Worm (Caenorhabditis elegans): ENCODE results near the gene rap-2.

rap-2 gene

DNA sequence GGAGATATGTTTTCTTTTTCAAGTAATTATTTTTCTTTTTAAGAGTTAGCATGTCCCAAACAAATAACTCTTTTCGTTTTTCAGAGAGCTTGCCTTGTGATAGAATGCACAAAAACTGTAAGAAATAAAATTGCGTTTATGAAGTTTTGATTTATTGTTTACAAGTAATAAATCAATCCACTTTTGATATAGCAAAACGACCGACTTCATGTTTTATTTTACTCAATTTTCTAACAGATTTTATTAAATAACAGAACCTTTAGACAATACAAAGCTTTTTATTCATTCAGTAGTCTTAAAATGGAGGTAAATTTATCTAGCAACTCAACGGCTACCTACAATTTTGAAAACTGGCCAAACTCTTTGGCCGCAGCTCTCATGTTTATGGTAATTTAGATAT, 30.9 kb upstream of the rap-2 start, which contains the start of gene srx-78:
TSS of gene srx-78 (plus strand) at position 301 of the 400 bp plus-strand sequence.
- TF ChIP-seq ceh-6 (GFP tag; optimal IDR thresholded peaks at IDR 0.05) (no peak), Y22D7AL.16 (tag; optimal IDR thresholded peaks at IDR 0.05) (no peak), nfya-1 (tag; optimal IDR thresholded peaks at IDR 0.05) (no peak), ahr-1 (tag; optimal IDR thresholded peaks at IDR 0.05) (no peak), ceh-31 (tag; optimal IDR thresholded peaks at IDR 0.05) (no peak), elt-4 (tag; optimal IDR thresholded peaks at IDR 0.05) (no peak), pros-1 (tag; optimal IDR thresholded peaks at IDR 0.05) (no peak), lin-11 (tag; optimal IDR thresholded peaks at IDR 0.05) (no peak), hlh-13 (GFP tag; optimal IDR thresholded peaks at IDR 0.05) (no peak), C38D4.7 (GFP tag; optimal IDR thresholded peaks at IDR 0.05) (no peak), unc-42 (tag; optimal IDR thresholded peaks at IDR 0.05) (no peak), hlh-15 (tag; optimal IDR thresholded peaks at IDR 0.05) (no peak), ceh-34 (tag; optimal IDR thresholded peaks at IDR 0.05) (no peak)

DNA sequence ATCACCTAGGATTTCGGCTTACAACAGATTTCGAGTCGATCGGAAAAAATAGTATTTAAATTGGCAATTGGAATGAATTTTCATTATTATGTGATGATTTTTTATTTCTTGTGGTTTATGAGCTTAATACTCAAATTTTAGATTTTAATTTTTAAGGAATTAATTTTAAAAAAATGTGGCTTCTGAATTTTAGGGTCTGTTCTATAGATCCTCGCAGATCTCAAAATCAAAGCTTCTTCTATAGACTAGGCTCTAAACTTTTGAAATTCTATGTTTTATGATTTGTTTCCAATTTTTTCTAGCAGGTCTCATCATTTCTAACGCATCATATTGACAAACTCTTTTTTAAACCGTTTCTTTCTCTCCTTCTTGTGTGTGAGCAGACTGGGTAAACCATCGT, 28.8 kb upstream of the rap-2 start, which contains the start of gene txt-12:
TSS of gene txt-12 (plus strand) at position 301 of the 400 bp plus-strand sequence.
- TF ChIP-seq unc-86 (tag; optimal IDR thresholded peaks at IDR 0.05) (no peak), F13H6.1 (tag; optimal IDR thresholded peaks at IDR 0.05) (no peak), ama-1 (optimal IDR thresholded peaks at IDR 0.05) (no peak), ceh-45 (GFP tag; IDR thresholded peaks at IDR 0.05) (no peak), ceh-22 (tag; optimal IDR thresholded peaks at IDR 0.05) (no peak), unc-55 (GFP tag; optimal IDR thresholded peaks at IDR 0.05) (no peak), elt-4 (tag; optimal IDR thresholded peaks at IDR 0.05) (no peak), dmd-4 (tag; optimal IDR thresholded peaks at IDR 0.05; ENCODE audit: borderline replicate concordance) (no peak), nhr-11 (tag; optimal IDR thresholded peaks at IDR 0.05) (no peak), hlh-15 (tag; optimal IDR thresholded peaks at IDR 0.05) (no peak), npax-4 (tag; optimal IDR thresholded peaks at IDR 0.05) (no peak), pha-4 (tag; optimal IDR thresholded peaks at IDR 0.05) (no peak)

DNA sequence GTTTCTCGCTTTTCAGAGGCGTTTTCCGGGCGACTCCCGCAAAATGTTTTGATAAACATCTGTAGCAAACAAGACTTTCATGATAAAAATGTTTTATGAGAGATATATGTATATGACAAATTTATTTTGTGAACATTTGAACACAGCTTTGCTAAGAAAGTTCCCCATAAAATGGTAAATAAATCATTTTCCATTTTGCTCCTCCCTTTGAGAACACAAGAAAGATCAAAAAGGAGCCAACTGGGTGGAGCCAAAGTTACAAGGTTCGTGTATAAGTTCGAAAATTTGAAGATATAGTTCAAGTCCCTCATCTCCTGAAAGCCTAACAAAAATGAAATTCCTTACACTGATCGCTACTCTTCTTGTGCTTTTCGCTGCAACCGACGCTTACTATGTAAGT, 26.6 kb upstream of the rap-2 start, which contains the start of gene C01G10.17:
TSS of gene C01G10.17 (plus strand) at position 301 of the 400 bp plus-strand sequence.
- no peak for TF ChIP-seq sox-4 (tag; optimal IDR thresholded peaks at IDR 0.05)
- TF ChIP-seq ztf-16 (tag; optimal IDR thresholded peaks at IDR 0.05), result no peak
- TF ChIP-seq rnt-1 (tag; optimal IDR thresholded peaks at IDR 0.05), result no peak
- no peak for TF ChIP-seq hlh-6 (tag; optimal IDR thresholded peaks at IDR 0.05)

DNA sequence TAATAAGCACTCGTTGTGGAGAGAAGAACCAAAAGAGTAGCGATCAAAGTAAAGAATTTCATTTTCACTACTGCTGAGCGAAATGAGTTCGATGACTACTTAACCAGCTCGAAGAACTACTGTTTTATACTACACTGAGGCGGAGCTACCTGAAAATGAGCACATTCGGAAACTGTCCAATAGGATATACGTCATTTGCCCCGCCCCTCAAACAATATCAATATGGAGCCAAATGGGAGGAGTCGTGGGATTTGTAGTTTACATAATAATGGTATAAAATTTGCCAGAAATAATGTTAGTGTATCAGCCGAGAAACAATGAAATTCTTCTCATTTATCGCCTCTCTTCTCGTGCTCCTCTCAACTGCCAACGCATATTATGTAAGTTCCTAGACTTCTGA, 25.6 kb upstream of the rap-2 start, which contains the start of the genes C01G10.5 and C01G10.4:
TSS of gene C01G10.5 (minus strand) at position 101 of the 400 bp plus-strand sequence.
TSS of gene C01G10.4 (plus strand) at position 303 of the 400 bp plus-strand sequence.
- TF ChIP-seq tbx-2 (tag; optimal IDR thresholded peaks at IDR 0.05) (no peak), nfya-1 (tag; optimal IDR thresholded peaks at IDR 0.05) (no peak), madf-2 (tag; optimal IDR thresholded peaks at IDR 0.05) (no peak)

DNA sequence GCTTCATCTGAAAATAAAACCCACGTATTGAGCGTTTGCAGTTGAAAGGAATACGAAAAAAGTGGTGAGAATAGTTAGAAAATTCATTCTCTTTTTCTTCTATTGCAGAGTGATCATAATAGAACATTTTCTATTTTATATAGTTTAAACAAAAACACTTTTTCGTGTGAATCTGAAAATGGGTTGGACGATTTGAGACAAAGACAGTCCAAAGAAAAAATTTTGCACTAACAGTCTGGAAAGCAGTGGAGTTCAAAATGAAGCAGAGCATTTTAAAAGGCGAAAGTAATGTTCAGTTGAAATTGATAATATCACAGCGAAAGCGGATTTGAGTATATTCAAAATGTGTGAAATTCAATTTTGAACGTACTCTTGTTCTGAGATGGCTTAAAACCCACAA, 24.7 kb upstream of the rap-2 start, which contains the start of gene C01G10.18:
TSS of gene C01G10.18 (minus strand) at position 101 of the 400 bp plus-strand sequence.
- TF ChIP-seq fkh-10 (GFP tag; optimal IDR thresholded peaks at IDR 0.05), result no peak
- no peak for TF ChIP-seq syd-9 (tag; optimal IDR thresholded peaks at IDR 0.05)
- no peak for TF ChIP-seq npax-4 (tag; optimal IDR thresholded peaks at IDR 0.05)
- no peak for TF ChIP-seq unc-55 (GFP tag; optimal IDR thresholded peaks at IDR 0.05)
- no peak for TF ChIP-seq ceh-48 (tag; optimal IDR thresholded peaks at IDR 0.05)
- TF ChIP-seq rnt-1 (tag; optimal IDR thresholded peaks at IDR 0.05), result no peak
- no peak for TF ChIP-seq hlh-15 (tag; optimal IDR thresholded peaks at IDR 0.05)
- no peak for TF ChIP-seq pros-1 (tag; optimal IDR thresholded peaks at IDR 0.05)
- no peak for TF ChIP-seq fax-1 (tag; optimal IDR thresholded peaks at IDR 0.05)
- TF ChIP-seq pag-3 (tag; optimal IDR thresholded peaks at IDR 0.05; ENCODE audit: borderline replicate concordance), result no peak
- no peak for TF ChIP-seq mec-3 (tag; optimal IDR thresholded peaks at IDR 0.05; ENCODE audit: borderline replicate concordance)
- TF ChIP-seq pax-1 (tag; optimal IDR thresholded peaks at IDR 0.05), result no peak
- TF ChIP-seq nhr-232 (tag; optimal IDR thresholded peaks at IDR 0.05), result no peak
- no peak for TF ChIP-seq pqm-1 (tag; optimal IDR thresholded peaks at IDR 0.05)
- no peak for TF ChIP-seq F13H6.1 (tag; optimal IDR thresholded peaks at IDR 0.05)
- TF ChIP-seq ceh-34 (tag; optimal IDR thresholded peaks at IDR 0.05), result no peak
- TF ChIP-seq pha-2 (tag; optimal IDR thresholded peaks at IDR 0.05), result no peak
- no peak for TF ChIP-seq Y22D7AL.16 (tag; optimal IDR thresholded peaks at IDR 0.05)
